Worm (Caenorhabditis elegans): ENCODE data around the gene unc-76.
"Not testable (repeated sequence)": the region's sequence is repeated elsewhere in the genome, so short reads cannot be mapped to it uniquely, and the experiment has no call there.

unc-76 gene

DNA sequence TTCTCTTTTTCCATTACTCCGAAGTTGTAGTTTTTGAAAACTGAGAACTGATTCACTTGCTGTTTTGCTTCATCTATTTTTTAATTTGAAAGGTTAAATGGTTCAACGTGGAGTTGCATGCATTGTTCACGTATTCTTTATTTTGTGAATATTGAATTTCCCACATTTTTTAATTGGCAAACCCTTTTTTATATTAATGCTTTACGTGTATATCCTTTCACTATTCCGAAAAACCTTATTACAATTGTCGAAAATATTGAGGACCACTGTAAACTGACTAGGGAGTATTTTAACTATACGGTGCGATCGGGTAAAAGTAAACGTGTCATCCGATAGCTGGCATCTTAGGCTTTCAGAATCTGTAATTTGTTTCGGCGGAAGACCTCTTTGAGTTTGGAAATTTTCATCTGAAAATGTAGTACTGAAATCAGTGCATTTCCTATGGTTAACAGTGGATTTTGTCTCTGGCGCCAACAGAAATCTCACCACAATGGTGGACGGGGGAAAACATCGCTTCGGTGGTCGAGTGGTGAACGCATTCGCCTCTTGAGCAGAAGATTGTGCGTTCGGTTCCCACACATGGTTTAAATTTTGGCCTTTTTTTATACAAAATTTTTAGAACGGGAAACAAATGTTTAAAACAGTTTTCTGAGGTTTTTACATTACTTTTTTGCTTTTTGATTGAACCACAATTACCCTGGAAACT, 34.5 kb downstream of the unc-76 start, which contains the start of gene C01G10.14:
C01G10.14 (minus strand) TSS at position 51 of the 706 bp plus-strand sequence.
- not testable (repeated sequence) for TF ChIP-seq ama-1 (optimal IDR thresholded peaks at IDR 0.05); mdl-1 (tag; optimal IDR thresholded peaks at IDR 0.05); ZK546.5 (tag; optimal IDR thresholded peaks at IDR 0.05)

DNA sequence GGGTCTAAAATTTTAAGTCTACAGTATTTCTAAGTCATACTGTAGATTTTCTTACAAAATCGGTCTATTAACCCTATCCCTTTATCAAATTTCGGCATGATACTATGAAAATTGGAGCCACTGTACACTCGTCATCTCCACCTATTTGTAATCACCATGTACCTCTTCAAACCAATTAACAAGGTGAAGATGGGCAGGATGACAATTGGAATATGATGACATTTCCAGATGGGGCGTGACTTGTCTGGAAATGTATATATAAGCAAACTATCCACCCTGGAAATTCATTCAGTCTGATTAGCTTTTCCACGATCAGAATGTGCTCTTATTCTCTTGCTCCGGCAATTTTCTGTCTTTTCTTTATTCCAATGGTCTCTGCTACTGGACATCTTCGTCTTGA, 37.7 kb downstream of the unc-76 start, which contains the start of gene Y75B12A.2:
Y75B12A.2 (plus strand) TSS at position 301 of the 400 bp plus-strand sequence.
- TF ChIP-seq unc-62 (GFP tag; optimal IDR thresholded peaks at IDR 0.05): no peak
- no peak for TF ChIP-seq nhr-10 (tag; optimal IDR thresholded peaks at IDR 0.05)
- no peak for TF ChIP-seq egl-27 (tag; optimal IDR thresholded peaks at IDR 0.05)
- no peak for TF ChIP-seq lin-11 (tag; optimal IDR thresholded peaks at IDR 0.05)
- TF ChIP-seq lin-39 (tag; optimal IDR thresholded peaks at IDR 0.05): no peak
- TF ChIP-seq sma-3 (GFP tag; optimal IDR thresholded peaks at IDR 0.05): no peak
- no peak for TF ChIP-seq sma-9 (GFP tag; optimal IDR thresholded peaks at IDR 0.05)
- TF ChIP-seq sma-9 (tag; optimal IDR thresholded peaks at IDR 0.05): no peak
- TF ChIP-seq peb-1 (tag; optimal IDR thresholded peaks at IDR 0.05): no peak
- TF ChIP-seq nhr-6 (tag; optimal IDR thresholded peaks at IDR 0.05): no peak
- no peak for TF ChIP-seq nhr-11 (tag; optimal IDR thresholded peaks at IDR 0.05)
- no peak for TF ChIP-seq skn-1 (tag; optimal IDR thresholded peaks at IDR 0.05)
- TF ChIP-seq nhr-129 (tag; optimal IDR thresholded peaks at IDR 0.05): no peak
- no peak for TF ChIP-seq ztf-1 (GFP tag; conservative IDR thresholded peaks at IDR 0.05)
- TF ChIP-seq mbf-1 (tag; optimal IDR thresholded peaks at IDR 0.05): no peak
- TF ChIP-seq crh-2 (tag; optimal IDR thresholded peaks at IDR 0.05): no peak
- no peak for TF ChIP-seq ama-1 (optimal IDR thresholded peaks at IDR 0.05)
- TF ChIP-seq fos-1 (tag; optimal IDR thresholded peaks at IDR 0.05): no peak
- no peak for TF ChIP-seq nhr-21 (tag; optimal IDR thresholded peaks at IDR 0.05)

DNA sequence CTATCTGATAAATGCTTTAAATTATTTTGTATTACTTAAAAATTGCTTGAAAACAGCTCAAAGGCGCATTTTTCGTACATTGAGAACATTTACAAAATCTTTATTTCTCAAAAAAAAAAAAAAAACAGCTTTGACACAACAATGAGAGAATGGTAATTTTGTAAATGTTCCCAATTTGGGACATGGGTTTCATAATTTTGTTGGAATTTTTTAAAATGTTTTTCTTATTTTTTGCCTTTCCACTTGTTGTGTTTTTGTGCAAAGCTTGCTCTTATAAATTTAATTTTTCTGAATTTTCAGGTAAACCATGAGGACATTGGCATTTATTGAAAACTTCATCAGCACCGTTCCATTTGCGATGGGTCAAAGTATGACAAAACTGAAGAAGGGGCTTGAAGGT, 40.1 kb downstream of the unc-76 start, which contains the start of gene T01G5.7:
T01G5.7 (plus strand) TSS at position 301 of the 400 bp plus-strand sequence.
- TF ChIP-seq blmp-1 (tag; optimal IDR thresholded peaks at IDR 0.05; ENCODE audit: insufficient read depth) (no peak), ztf-1 (GFP tag; conservative IDR thresholded peaks at IDR 0.05) (no peak), C34F6.9 (tag; optimal IDR thresholded peaks at IDR 0.05) (no peak), elt-3 (tag; optimal IDR thresholded peaks at IDR 0.05) (no peak), nhr-10 (tag; optimal IDR thresholded peaks at IDR 0.05) (no peak), sma-9 (GFP tag; optimal IDR thresholded peaks at IDR 0.05) (no peak), sma-9 (tag; optimal IDR thresholded peaks at IDR 0.05) (no peak), R02D3.7 (tag; optimal IDR thresholded peaks at IDR 0.05) (no peak), F13H6.1 (tag; optimal IDR thresholded peaks at IDR 0.05) (no peak), zag-1 (tag; optimal IDR thresholded peaks at IDR 0.05) (no peak), Y55F3AM.14 (GFP tag; optimal IDR thresholded peaks at IDR 0.05) (no peak), sem-4 (tag; optimal IDR thresholded peaks at IDR 0.05) (no peak), fos-1 (tag; optimal IDR thresholded peaks at IDR 0.05) (no peak), ceh-16 (tag; optimal IDR thresholded peaks at IDR 0.05) (no peak), ceh-82 (tag; optimal IDR thresholded peaks at IDR 0.05) (no peak), nhr-25 (tag; optimal IDR thresholded peaks at IDR 0.05) (no peak)

DNA sequence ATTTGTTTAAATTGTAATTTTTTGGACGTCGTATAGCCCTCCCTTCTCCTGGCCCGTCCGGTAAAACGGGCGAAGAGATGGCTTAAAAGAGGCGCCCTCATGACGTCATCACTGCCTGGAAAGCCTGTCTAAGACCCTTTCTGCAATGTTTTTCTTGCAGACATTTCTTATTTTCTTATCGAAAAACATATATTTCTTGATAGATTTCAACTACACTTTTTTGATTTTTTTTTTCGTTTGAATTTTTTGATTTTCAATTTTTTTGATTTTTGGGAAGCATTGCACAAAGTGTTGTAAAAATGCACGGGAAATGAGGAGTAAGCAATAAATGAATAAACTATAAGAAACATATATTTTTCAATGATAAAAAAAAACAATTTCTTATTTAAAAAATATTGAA, 42.4 kb downstream of the unc-76 start, which contains the start of gene T01G5.6:
T01G5.6 (minus strand) TSS at position 101 of the 400 bp plus-strand sequence.
- TF ChIP-seq gmeb-1 (tag; optimal IDR thresholded peaks at IDR 0.05): no peak
- no peak for TF ChIP-seq nhr-25 (tag; optimal IDR thresholded peaks at IDR 0.05)
- TF ChIP-seq sma-3 (GFP tag; optimal IDR thresholded peaks at IDR 0.05): no peak
- TF ChIP-seq sma-9 (GFP tag; optimal IDR thresholded peaks at IDR 0.05): no peak
- no peak for TF ChIP-seq sma-9 (tag; optimal IDR thresholded peaks at IDR 0.05)
- no peak for TF ChIP-seq zag-1 (tag; optimal IDR thresholded peaks at IDR 0.05)
- no peak for TF ChIP-seq skn-1 (tag; optimal IDR thresholded peaks at IDR 0.05)
- no peak for TF ChIP-seq lin-39 (tag; optimal IDR thresholded peaks at IDR 0.05)
- TF ChIP-seq elt-3 (tag; optimal IDR thresholded peaks at IDR 0.05): no peak
- TF ChIP-seq egl-27 (tag; optimal IDR thresholded peaks at IDR 0.05): no peak
- TF ChIP-seq C34F6.9 (tag; optimal IDR thresholded peaks at IDR 0.05): no peak
- no peak for TF ChIP-seq mab-5 (tag; optimal IDR thresholded peaks at IDR 0.05)
- TF ChIP-seq R02D3.7 (tag; optimal IDR thresholded peaks at IDR 0.05): no peak

DNA sequence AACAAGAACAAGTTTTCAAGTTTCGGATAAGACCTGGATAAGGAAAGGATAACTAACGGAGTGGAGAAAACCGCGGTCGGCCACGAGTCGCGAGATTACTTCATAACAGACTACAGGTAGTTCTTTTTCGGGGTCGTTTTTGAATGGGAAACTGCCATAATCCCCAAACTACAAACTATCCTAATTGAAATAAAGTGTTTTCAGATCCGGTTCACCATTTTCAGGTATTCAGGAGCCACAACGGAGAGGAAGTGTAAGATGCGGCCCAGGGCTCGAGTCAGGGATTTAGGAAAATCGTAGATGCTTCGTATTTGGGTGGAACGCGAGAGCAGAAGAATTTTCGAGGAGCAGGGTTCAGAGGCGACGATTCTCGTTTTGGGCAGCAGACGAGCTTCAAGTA, 44.4 kb downstream of the unc-76 start, which contains the start of gene T01G5.8:
T01G5.8 (plus strand) TSS at position 301 of the 400 bp plus-strand sequence.
- TF ChIP-seq unc-55 (GFP tag; optimal IDR thresholded peaks at IDR 0.05); ztf-1 (GFP tag; conservative IDR thresholded peaks at IDR 0.05); gmeb-1 (tag; optimal IDR thresholded peaks at IDR 0.05): not testable (repeated sequence)

Measured in whole organism, L2 larva.